Fruit fly (Drosophila melanogaster): ENCODE data around the gene Pcyt2.

The Pcyt2 gene

DNA sequence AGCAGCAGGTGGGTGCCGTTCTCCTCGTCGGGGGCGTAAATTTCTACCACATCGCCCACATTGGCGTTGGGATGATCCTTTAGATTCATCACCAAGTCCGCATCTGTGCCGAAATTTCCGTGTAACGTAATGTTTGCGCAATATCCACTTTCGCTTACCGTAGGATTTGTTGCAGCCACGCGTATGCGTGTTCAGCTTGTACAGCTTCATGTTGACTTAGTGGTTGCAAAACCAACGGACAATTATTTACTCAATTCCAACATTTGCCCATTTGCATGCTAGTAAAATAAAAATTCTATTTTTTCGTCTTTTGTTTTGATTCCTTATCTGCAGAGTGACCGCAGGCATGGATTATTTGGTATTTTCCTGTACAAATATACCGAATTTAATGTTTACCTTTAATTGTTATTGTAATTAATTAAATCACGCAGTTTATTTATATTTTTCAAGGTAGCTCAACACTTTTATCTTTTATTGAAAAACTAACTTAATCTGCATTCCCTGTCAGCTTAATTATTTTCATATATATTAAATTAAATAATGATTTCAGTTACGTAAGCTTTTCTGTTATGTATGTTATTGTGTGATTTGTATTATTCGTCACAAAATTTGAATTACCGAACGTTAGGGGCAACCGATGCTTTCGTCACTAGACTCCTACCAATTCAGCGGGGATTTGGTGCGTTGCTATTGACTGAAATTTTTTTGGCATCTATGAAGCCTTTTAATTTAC lies 19.4 kb upstream of the Pcyt2 start, which contains the start of gene Iml1 (continued):
- TF ChIP-seq CG10654 (GFP tag; optimal IDR thresholded peaks at IDR 0.05): peak; percentile 35
- TF ChIP-seq insv (GFP tag; optimal IDR thresholded peaks at IDR 0.05): no peak
- TF ChIP-seq CG32772 (GFP tag; IDR thresholded peaks at IDR 0.05): peak; percentile 49
- TF ChIP-seq psq (GFP tag; optimal IDR thresholded peaks at IDR 0.05): peak; percentile 79
- peak; percentile 30 for TF ChIP-seq CG12659 (GFP tag; optimal IDR thresholded peaks at IDR 0.05)
- TF ChIP-seq chinmo (GFP tag; IDR thresholded peaks at IDR 0.05; ENCODE audit: partially characterized antibody): no peak
- no peak for TF ChIP-seq CG30431 (GFP tag; optimal IDR thresholded peaks at IDR 0.05)
- peak; percentile 20; the same call in 1 of the 2 replicates for TF ChIP-seq CG7372 (GFP tag; IDR thresholded peaks at IDR 0.05)
- TF ChIP-seq CG18011 (GFP tag; optimal IDR thresholded peaks at IDR 0.05): no peak
- no peak for TF ChIP-seq gsb (GFP tag; IDR thresholded peaks at IDR 0.05)
- peak; percentile 44; the same call in 1 of the 3 replicates for TF ChIP-seq jigr1 (GFP tag; IDR thresholded peaks at IDR 0.05)
- TF ChIP-seq ranshi (GFP tag; IDR thresholded peaks at IDR 0.05): 0 out of 2 replicates have a peak, but pooled peaks have one; percentile 15
- TF ChIP-seq ken (GFP tag; IDR thresholded peaks at IDR 0.05): 0 out of 3 replicates have a peak, but pooled peaks have one; percentile 23
- peak; percentile 54 for TF ChIP-seq NFAT (GFP tag; IDR thresholded peaks at IDR 0.05)
- peak; percentile 21; the same call in 1 of the 3 replicates for TF ChIP-seq CG11560 (tag; IDR thresholded peaks at IDR 0.05)

DNA sequence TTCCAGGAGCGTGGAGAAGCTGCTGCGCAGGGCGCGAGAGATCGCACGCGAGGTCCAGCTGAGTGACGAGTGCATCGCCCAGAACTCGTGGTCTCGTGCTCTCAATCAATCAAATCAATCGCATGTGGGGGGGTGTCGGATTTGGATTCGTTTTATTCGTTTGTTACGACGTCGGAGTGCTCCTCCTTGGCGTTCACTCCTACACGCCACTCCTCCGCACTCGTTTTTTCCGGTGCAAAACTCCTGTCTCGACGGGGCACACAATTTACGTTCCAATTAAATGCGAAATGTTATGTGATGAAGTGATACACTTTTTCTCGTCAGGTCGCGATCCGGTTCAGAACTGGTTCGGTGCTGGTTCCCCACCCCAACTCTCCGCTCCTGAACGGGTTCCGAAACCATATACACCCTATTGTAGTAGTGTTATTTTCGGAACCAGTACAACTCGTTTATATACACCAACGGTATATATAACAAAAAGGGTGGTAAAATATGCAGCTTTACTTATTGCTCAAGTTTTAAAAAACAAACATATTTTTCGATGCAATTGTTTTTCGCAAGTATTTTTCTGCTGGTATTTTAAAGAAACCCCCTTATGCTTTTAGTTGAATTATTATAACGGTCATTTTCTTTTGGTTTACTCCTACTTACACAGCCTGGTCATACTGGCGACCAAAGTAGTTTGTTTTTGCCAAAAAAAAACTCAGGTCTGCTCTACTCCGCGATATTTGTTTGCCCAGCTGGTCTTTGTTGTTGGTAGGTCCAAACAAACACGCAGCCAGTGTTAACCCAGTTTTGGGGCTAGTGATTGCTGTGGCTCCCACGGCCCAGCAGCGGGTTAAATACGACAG lies 16.6 kb upstream of the Pcyt2 start, which contains the start of the genes CG12091 and pns:
TSS of gene CG12091 (minus strand) at position 349 of the 851 bp plus-strand sequence.
TSS of gene pns (plus strand) at position 651 of the 851 bp plus-strand sequence.
- TF ChIP-seq Max (GFP tag; optimal IDR thresholded peaks at IDR 0.05) (peak; percentile 72), Hey (tag; optimal IDR thresholded peaks at IDR 0.05) (no peak), MESR4 (GFP tag; optimal IDR thresholded peaks at IDR 0.05) (peak; percentile 93), CG11695 (GFP tag; IDR thresholded peaks at IDR 0.05) (peak; percentile 65; the same call in 2 of the 3 replicates), bcd (GFP tag; optimal IDR thresholded peaks at IDR 0.05) (peak; percentile 59), HLH3B (GFP tag; IDR thresholded peaks at IDR 0.05) (0 out of 2 replicates have a peak, but pooled peaks have one; percentile 15), fd3F (GFP tag; optimal IDR thresholded peaks at IDR 0.05) (peak; percentile 35), Dll (GFP tag; IDR thresholded peaks at IDR 0.05; ENCODE audit: partially characterized antibody) (peak; percentile 41; the same call in 1 of the 4 replicates), her (GFP tag; optimal IDR thresholded peaks at IDR 0.05) (no peak), CG2712 (tag; optimal IDR thresholded peaks at IDR 0.05) (peak; percentile 81), ham (GFP tag; IDR thresholded peaks at IDR 0.05) (no peak), CG18476 (GFP tag; optimal IDR thresholded peaks at IDR 0.05) (peak; percentile 27), stc (GFP tag; IDR thresholded peaks at IDR 0.05) (0 out of 2 replicates have a peak, but pooled peaks have one; percentile 43), abd-A (tag; optimal IDR thresholded peaks at IDR 0.05) (peak; percentile 89), ranshi (GFP tag; IDR thresholded peaks at IDR 0.05) (peak; percentile 38; the same call in 1 of the 2 replicates), Camta (GFP tag; optimal IDR thresholded peaks at IDR 0.05) (peak; percentile 67), HLH54F (GFP tag; optimal IDR thresholded peaks at IDR 0.05) (peak; percentile 61), CG3847 (GFP tag; IDR thresholded peaks at IDR 0.05) (peak; percentile 73), dan (GFP tag; IDR thresholded peaks at IDR 0.05) (no peak), Awh (GFP tag; IDR thresholded peaks at IDR 0.05) (no peak), mirr (GFP tag; optimal IDR thresholded peaks at IDR 0.05) (no peak), zen (tag; optimal IDR thresholded peaks at IDR 0.05) (peak; percentile 72), CG42726 (GFP tag; IDR thresholded peaks at IDR 0.05; ENCODE audit: partially characterized antibody) (no peak), Bteb2 (GFP tag; optimal IDR thresholded peaks at IDR 0.05) (peak; percentile 56), ATbp (GFP tag; optimal IDR thresholded peaks at IDR 0.05) (peak; percentile 56), sna (GFP tag; IDR thresholded peaks at IDR 0.05; ENCODE audit: partially characterized antibody) (peak; percentile 40; the same call in 1 of the 2 replicates), CG13624 (GFP tag; optimal IDR thresholded peaks at IDR 0.05) (peak; percentile 77), wek (GFP tag; optimal IDR thresholded peaks at IDR 0.05) (peak; percentile 96), Nf-YB (GFP tag; optimal IDR thresholded peaks at IDR 0.05) (peak; percentile 32), CG9215 (GFP tag; IDR thresholded peaks at IDR 0.05) (peak; percentile 42; the same call in 1 of the 2 replicates), CG18619 (GFP tag; optimal IDR thresholded peaks at IDR 0.05) (peak; percentile 44), ash1 (GFP tag; optimal IDR thresholded peaks at IDR 0.05) (no peak)

All from whole organism, embryonic.